Fruit fly (Drosophila melanogaster) whole organism, embryonic: Measurements from ENCODE around the gene CG34297.

ENCODE experiments used
- ATbp ChIP-seq: fragments of 200-800 bp; sonication (Bioruptor generic); optimal IDR thresholded peaks from 2 replicates; lab custom pipeline; 2017; ENCODE audit warnings: missing biosample characterization, mild to moderate bottlenecking, missing genetic modification characterization, missing genetic modification reagents
- BtbVII ChIP-seq: fragments of 200-800 bp; sonication (Bioruptor generic); optimal IDR thresholded peaks from 3 replicates; lab custom pipeline; 2017; ENCODE audit warnings: missing biosample characterization, mild to moderate bottlenecking, missing genetic modification characterization
- CG10321 ChIP-seq: fragments of 200-800 bp; sonication (Bioruptor generic); IDR thresholded peaks from 2 replicates; pipeline ENCODE4 v1.3.6; 2022; ENCODE audit warnings: missing biosample characterization, missing genetic modification characterization
- CG10979 ChIP-seq: fragments of 200-800 bp; sonication (Bioruptor generic); optimal IDR thresholded peaks from 2 replicates; lab custom pipeline; 2018; ENCODE audit warnings: missing biosample characterization, mild to moderate bottlenecking, missing genetic modification characterization, moderate library complexity
- CG11398 ChIP-seq: fragments of 200-800 bp; sonication (Bioruptor generic); optimal IDR thresholded peaks from 2 replicates; lab custom pipeline; 2016; ENCODE audit warnings: missing biosample characterization, missing genetic modification characterization
- CG11696 ChIP-seq: fragments of 200-800 bp; sonication (Bioruptor generic); IDR thresholded peaks from 2 replicates; pipeline ENCODE4 v1.3.6; 2022; ENCODE audit warnings: missing biosample characterization, missing genetic modification characterization
- CG12071 ChIP-seq: fragments of 200-800 bp; sonication (Bioruptor generic); optimal IDR thresholded peaks from 3 replicates; lab custom pipeline; 2018; ENCODE audit warnings: missing biosample characterization, mild to moderate bottlenecking, missing genetic modification characterization
- CG12155 ChIP-seq: fragments of 200-800 bp; sonication (Bioruptor generic); optimal IDR thresholded peaks from 3 replicates; lab custom pipeline; 2016; ENCODE audit warnings: missing biosample characterization, missing genetic modification characterization
- CG13296 ChIP-seq: fragments of 200-800 bp; sonication (Bioruptor generic); optimal IDR thresholded peaks from 3 replicates; lab custom pipeline; 2018; ENCODE audit warnings: missing biosample characterization, mild to moderate bottlenecking, missing genetic modification characterization
- CG14050 ChIP-seq: fragments of 200-800 bp; sonication (Bioruptor generic); IDR thresholded peaks from 3 replicates; pipeline ENCODE4 v1.3.6; 2022; ENCODE audit warnings: missing biosample characterization, missing genetic modification characterization
- CG1603 ChIP-seq: fragments of 200-800 bp; sonication (Bioruptor generic); optimal IDR thresholded peaks from 2 replicates; lab custom pipeline; 2019; ENCODE audit warnings: missing biosample characterization, mild to moderate bottlenecking, missing genetic modification characterization, moderate library complexity
- CG17359 ChIP-seq: fragments of 200-800 bp; sonication (Bioruptor generic); optimal IDR thresholded peaks from 3 replicates; lab custom pipeline; 2018; ENCODE audit warnings: missing biosample characterization, mild to moderate bottlenecking, missing genetic modification characterization, moderate library complexity
- CG17802 ChIP-seq: fragments of 200-800 bp; sonication (Bioruptor generic); optimal IDR thresholded peaks from 2 replicates; lab custom pipeline; 2018; ENCODE audit warnings: missing biosample characterization, mild to moderate bottlenecking, missing genetic modification characterization, moderate library complexity
- CG17829 ChIP-seq: fragments of 200-800 bp; optimal IDR thresholded peaks from 2 replicates; lab custom pipeline; 2019; ENCODE audit warnings: missing biosample characterization, mild to moderate bottlenecking, missing genetic modification characterization, moderate library complexity
- CG2116 ChIP-seq: fragments of 200-800 bp; sonication (Bioruptor generic); optimal IDR thresholded peaks from 3 replicates; lab custom pipeline; 2018; ENCODE audit warnings: missing biosample characterization, mild to moderate bottlenecking, missing genetic modification characterization
- CG2889 ChIP-seq: fragments of 200-800 bp; sonication (Bioruptor generic); IDR thresholded peaks from 3 replicates; pipeline ENCODE4 v1.3.6; 2022; ENCODE audit warnings: missing biosample characterization, missing genetic modification characterization
- CG30403 ChIP-seq: fragments of 200-800 bp; sonication (Bioruptor generic); optimal IDR thresholded peaks from 3 replicates; lab custom pipeline; 2016; ENCODE audit warnings: missing biosample characterization, missing genetic modification characterization
- CG31365 ChIP-seq: fragments of 200-800 bp; sonication (Bioruptor generic); optimal IDR thresholded peaks from 2 replicates; lab custom pipeline; 2018; ENCODE audit warnings: missing biosample characterization, mild to moderate bottlenecking, missing genetic modification characterization
- CG34224 ChIP-seq: fragments of 200-800 bp; sonication (Bioruptor generic); IDR thresholded peaks from 3 replicates; pipeline ENCODE4 v1.3.6; 2022; ENCODE audit warnings: missing biosample characterization, missing genetic modification characterization; ENCODE audit not compliant: partially characterized antibody
- CG7271 ChIP-seq: fragments of 200-800 bp; sonication (Bioruptor generic); optimal IDR thresholded peaks from 2 replicates; lab custom pipeline; 2018; ENCODE audit warnings: missing biosample characterization, mild to moderate bottlenecking, missing genetic modification characterization, moderate library complexity
- CG7963 ChIP-seq: fragments of 200-800 bp; sonication (Bioruptor generic); IDR thresholded peaks from 3 replicates; pipeline ENCODE4 v1.3.6; 2022; ENCODE audit warnings: missing biosample characterization, missing genetic modification characterization; ENCODE audit not compliant: partially characterized antibody
- CG9215 ChIP-seq: fragments of 200-800 bp; sonication (Bioruptor generic); IDR thresholded peaks from 2 replicates; pipeline ENCODE4 v1.3.6; 2022; ENCODE audit warnings: missing biosample characterization, missing genetic modification characterization
- Camta ChIP-seq: fragments of 200-800 bp; sonication (Bioruptor generic); optimal IDR thresholded peaks from 2 replicates; lab custom pipeline; 2016; ENCODE audit warnings: missing biosample characterization, missing genetic modification characterization
- Dbx ChIP-seq: fragments of 200-800 bp; sonication (Bioruptor generic); IDR thresholded peaks from 3 replicates; pipeline ENCODE4 v1.3.6; 2022; ENCODE audit warnings: missing biosample characterization, missing genetic modification characterization
- Elba2 ChIP-seq: fragments of 200-800 bp; sonication (Bioruptor generic); optimal IDR thresholded peaks from 3 replicates; lab custom pipeline; 2016; ENCODE audit warnings: missing biosample characterization, missing genetic modification characterization
- Ets97D ChIP-seq: fragments of 200-800 bp; sonication (Bioruptor generic); optimal IDR thresholded peaks from 3 replicates; lab custom pipeline; 2016; ENCODE audit warnings: missing biosample characterization, missing genetic modification characterization
- Gsc ChIP-seq: fragments of 200-800 bp; sonication (Bioruptor generic); IDR thresholded peaks from 2 replicates; pipeline ENCODE4 v1.3.6; 2022; ENCODE audit warnings: missing biosample characterization, missing genetic modification characterization
- H2.0 ChIP-seq: fragments of 200-800 bp; sonication (Bioruptor generic); IDR thresholded peaks from 2 replicates; pipeline ENCODE4 v1.3.6; 2022; ENCODE audit warnings: missing biosample characterization, missing genetic modification characterization
- Hr39 ChIP-seq: fragments of >200 bp; optimal IDR thresholded peaks from 2 replicates; lab custom pipeline; 2017
- NK7.1 ChIP-seq: fragments of 200-800 bp; sonication (Bioruptor generic); optimal IDR thresholded peaks from 3 replicates; lab custom pipeline; 2016; ENCODE audit warnings: missing biosample characterization, missing genetic modification characterization
- Nf-YA ChIP-seq: fragments of 200-800 bp; sonication (Bioruptor generic); IDR thresholded peaks from 2 replicates; pipeline ENCODE4 v1.3.6; 2022; ENCODE audit warnings: missing biosample characterization, missing genetic modification characterization
- Poxn ChIP-seq: fragments of 200-800 bp; sonication (Bioruptor generic); IDR thresholded peaks from 2 replicates; pipeline ENCODE4 v1.3.6; 2022; ENCODE audit warnings: missing biosample characterization, missing genetic modification characterization
- Ssrp ChIP-seq: fragments of 200-800 bp; sonication (Bioruptor generic); optimal IDR thresholded peaks from 2 replicates; lab custom pipeline; 2018; ENCODE audit warnings: missing biosample characterization, mild to moderate bottlenecking, missing genetic modification characterization, moderate library complexity
- ara ChIP-seq: fragments of 200-800 bp; sonication (Bioruptor generic); IDR thresholded peaks from 2 replicates; pipeline ENCODE4 v1.3.6; 2022; ENCODE audit warnings: missing biosample characterization, missing genetic modification characterization
- ase ChIP-seq: fragments of 200-800 bp; sonication (Bioruptor generic); IDR thresholded peaks from 3 replicates; pipeline ENCODE4 v1.3.6; 2022; ENCODE audit warnings: missing biosample characterization, missing genetic modification characterization
- bigmax ChIP-seq: fragments of 200-800 bp; sonication (Bioruptor generic); optimal IDR thresholded peaks from 2 replicates; lab custom pipeline; 2018; ENCODE audit warnings: missing biosample characterization, mild to moderate bottlenecking, missing genetic modification characterization
- chif ChIP-seq, 2 experiments: fragments of 200-800 bp; sonication (Bioruptor generic); optimal IDR thresholded peaks; 3 replicates each; lab custom pipeline; 2016; ENCODE audit warnings: missing biosample characterization in 2 of 2, missing genetic modification characterization in 2 of 2
- crc ChIP-seq: fragments of 200-800 bp; sonication (Bioruptor generic); optimal IDR thresholded peaks from 2 replicates; lab custom pipeline; 2016; ENCODE audit warnings: missing biosample characterization, missing genetic modification characterization
- dm ChIP-seq: fragments of 200-800 bp; sonication (Bioruptor generic); optimal IDR thresholded peaks from 3 replicates; lab custom pipeline; 2016; ENCODE audit warnings: missing biosample characterization, missing genetic modification characterization
- jing ChIP-seq: fragments of 200-800 bp; sonication (Bioruptor generic); optimal IDR thresholded peaks from 2 replicates; lab custom pipeline; 2018; ENCODE audit warnings: missing biosample characterization, mild to moderate bottlenecking, missing genetic modification characterization
- knrl ChIP-seq: fragments of 200-800 bp; sonication (Bioruptor generic); IDR thresholded peaks from 3 replicates; pipeline ENCODE4 v1.3.6; 2022; ENCODE audit warnings: missing biosample characterization, missing genetic modification characterization; ENCODE audit not compliant: partially characterized antibody
- luna ChIP-seq: fragments of 200-800 bp; sonication (Bioruptor generic); optimal IDR thresholded peaks from 2 replicates; lab custom pipeline; 2016; ENCODE audit warnings: missing biosample characterization, missing genetic modification characterization
- maf-S ChIP-seq: fragments of 200-800 bp; sonication (Bioruptor generic); optimal IDR thresholded peaks from 2 replicates; lab custom pipeline; 2016; ENCODE audit warnings: missing biosample characterization, missing genetic modification characterization
- onecut ChIP-seq: fragments of 200-800 bp; sonication (Bioruptor generic); IDR thresholded peaks from 2 replicates; pipeline ENCODE4 v1.3.6; 2022; ENCODE audit warnings: missing biosample characterization, missing genetic modification characterization
- phol ChIP-seq: fragments of 200-800 bp; sonication (Bioruptor generic); optimal IDR thresholded peaks from 3 replicates; lab custom pipeline; 2018; ENCODE audit warnings: missing biosample characterization, mild to moderate bottlenecking, missing genetic modification characterization, moderate library complexity
- salm ChIP-seq: fragments of 200-800 bp; sonication (Bioruptor generic); optimal IDR thresholded peaks from 2 replicates; lab custom pipeline; 2018; ENCODE audit warnings: missing biosample characterization, mild to moderate bottlenecking, missing genetic modification characterization
- sisA ChIP-seq: fragments of 200-800 bp; sonication (Bioruptor generic); IDR thresholded peaks from 2 replicates; pipeline ENCODE4 v1.3.6; 2022; ENCODE audit warnings: missing biosample characterization, missing genetic modification characterization
- so ChIP-seq: fragments of 200-800 bp; sonication (Bioruptor generic); IDR thresholded peaks from 3 replicates; pipeline ENCODE4 v1.3.6; 2022; ENCODE audit warnings: missing biosample characterization, missing genetic modification characterization
- sr ChIP-seq: fragments of 200-800 bp; sonication (Bioruptor generic); IDR thresholded peaks from 3 replicates; pipeline ENCODE4 v1.3.6; 2022; ENCODE audit warnings: missing biosample characterization, missing genetic modification characterization
- trh ChIP-seq: fragments of 200-800 bp; sonication (Bioruptor generic); optimal IDR thresholded peaks from 2 replicates; lab custom pipeline; 2016; ENCODE audit warnings: missing biosample characterization, missing genetic modification characterization
- zen2 ChIP-seq: fragments of 200-800 bp; sonication (Bioruptor generic); IDR thresholded peaks from 3 replicates; pipeline ENCODE4 v1.3.6; 2022; ENCODE audit warnings: missing biosample characterization, missing genetic modification characterization; ENCODE audit not compliant: partially characterized antibody

CG34297 gene

DNA sequence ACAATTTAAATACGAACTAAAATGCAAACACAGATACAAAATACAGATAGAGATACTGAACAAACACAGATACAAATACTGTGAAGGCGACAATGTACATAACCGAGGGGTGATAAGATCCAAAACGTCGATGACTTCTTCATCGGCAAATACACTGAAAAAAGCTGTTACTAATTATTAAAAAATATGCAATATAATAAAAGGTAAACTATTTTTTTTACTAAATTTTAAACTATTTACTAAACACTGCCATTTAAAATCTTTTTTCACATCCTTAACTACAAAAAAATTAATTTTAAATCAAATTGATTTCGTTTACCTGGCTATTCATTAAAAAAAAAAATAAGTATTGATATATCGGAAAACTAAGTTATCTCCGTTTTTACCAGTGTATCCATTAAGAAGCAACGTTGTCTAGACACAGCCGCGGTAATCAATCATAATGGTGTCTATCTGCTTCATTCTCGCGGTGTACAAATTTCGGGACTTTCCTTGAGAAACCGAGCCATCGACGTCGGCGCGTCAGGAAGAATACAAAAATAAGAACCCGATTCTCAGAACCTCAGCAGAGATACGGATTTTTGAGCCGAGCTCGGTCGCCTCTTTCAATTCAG, 15.1 kb upstream of the CG34297 start (continued):
- TF ChIP-seq zen2 (GFP tag; lab: Robert Waterston, UW) = no peak
- TF ChIP-seq crc (GFP tag; lab: Kevin White, UChicago) = no peak
- no peak for TF ChIP-seq so (GFP tag; lab: Robert Waterston, UW)
- peak; percentile 42; the same call in 1 of the 2 replicates for TF ChIP-seq H2.0 (GFP tag; lab: Robert Waterston, UW)
- no peak for TF ChIP-seq sr (GFP tag; lab: Robert Waterston, UW)
- TF ChIP-seq luna (GFP tag; lab: Kevin White, UChicago) = no peak
- no peak for TF ChIP-seq bigmax (GFP tag; lab: Kevin White, UChicago)
- peak; percentile 40; the same call in 1 of the 2 replicates for TF ChIP-seq CG9215 (GFP tag; lab: Robert Waterston, UW)
- TF ChIP-seq dm (GFP tag; lab: Kevin White, UChicago) = no peak
- peak; percentile 23; the same call in 1 of the 2 replicates for TF ChIP-seq CG11696 (GFP tag; lab: Robert Waterston, UW)
- no peak for TF ChIP-seq Dbx (GFP tag; lab: Robert Waterston, UW)
- TF ChIP-seq CG12071 (GFP tag; lab: Kevin White, UChicago) = peak; percentile 6
- peak; percentile 78 for TF ChIP-seq ATbp (GFP tag; lab: Kevin White, UChicago)
- TF ChIP-seq CG12155 = peak; percentile 73
- TF ChIP-seq CG31365 = no peak
- TF ChIP-seq salm = peak; percentile 59
- no peak for TF ChIP-seq CG7963 (GFP tag; lab: Robert Waterston, UW)
- TF ChIP-seq CG17359 (tag; lab: Kevin White, UChicago) = peak; percentile 81
- peak; percentile 82 for TF ChIP-seq CG30403 (GFP tag; lab: Kevin White, UChicago)
- peak; percentile 93 for TF ChIP-seq CG7271 (tag; lab: Kevin White, UChicago)
- TF ChIP-seq onecut (GFP tag; lab: Robert Waterston, UW) = peak; percentile 46
- TF ChIP-seq chif (GFP tag; optimal IDR thresholded peaks at IDR 0.05; lab: Kevin White, UChicago) = peak; percentile 9 to 82
- TF ChIP-seq CG10321 (GFP tag; lab: Robert Waterston, UW) = no peak
- TF ChIP-seq CG2889 = no peak
- TF ChIP-seq sisA (GFP tag; lab: Robert Waterston, UW) = peak; percentile 23; the same call in 1 of the 2 replicates
- peak; percentile 52 for TF ChIP-seq CG11398 (GFP tag; lab: Kevin White, UChicago)
- TF ChIP-seq Nf-YA = peak; percentile 9; the same call in 1 of the 2 replicates
- TF ChIP-seq jing (GFP tag; lab: Kevin White, UChicago) = peak; percentile 12
- TF ChIP-seq CG17802 (tag; lab: Kevin White, UChicago) = peak; percentile 37
- TF ChIP-seq Hr39 = no peak
- TF ChIP-seq CG2116 (GFP tag; lab: Kevin White, UChicago) = peak; percentile 78
- TF ChIP-seq Ets97D = peak; percentile 17
- peak; percentile 95 for TF ChIP-seq Ssrp
- TF ChIP-seq maf-S (GFP tag; lab: Kevin White, UChicago) = no peak
- TF ChIP-seq ase (GFP tag; lab: Robert Waterston, UW) = no peak
- peak; percentile 98 for TF ChIP-seq CG17829 (tag; lab: Kevin White, UChicago)
- TF ChIP-seq CG14050 (GFP tag; lab: Robert Waterston, UW) = no peak
- peak; percentile 98 for TF ChIP-seq CG10979 (tag; lab: Kevin White, UChicago)
- peak; percentile 65 for TF ChIP-seq trh (GFP tag; lab: Kevin White, UChicago)
- TF ChIP-seq Elba2 (GFP tag; lab: Kevin White, UChicago) = peak; percentile 73
- no peak for TF ChIP-seq CG34224
- TF ChIP-seq Camta (GFP tag; lab: Kevin White, UChicago) = peak; percentile 61
- peak; percentile 69 for TF ChIP-seq CG1603 (tag; lab: Kevin White, UChicago)
- peak; percentile 6 for TF ChIP-seq NK7.1 (GFP tag; lab: Kevin White, UChicago)
- TF ChIP-seq ara (GFP tag; lab: Robert Waterston, UW) = peak; percentile 78
- TF ChIP-seq knrl = no peak
- TF ChIP-seq BtbVII (GFP tag; lab: Kevin White, UChicago) = peak; percentile 18
- no peak for TF ChIP-seq Poxn (GFP tag; lab: Robert Waterston, UW)
- TF ChIP-seq Gsc (GFP tag; lab: Robert Waterston, UW) = peak; percentile 45; the same call in 1 of the 2 replicates
- peak; percentile 26 for TF ChIP-seq CG13296 (GFP tag; lab: Kevin White, UChicago)
- TF ChIP-seq phol (tag; lab: Kevin White, UChicago) = peak; percentile 96
